Fruit fly (Drosophila melanogaster) whole organism: ENCODE data around the gene Cep290.
A peak's percentile ranks its signal among the peaks of the same experiment; 100 is the strongest.
"Not testable (repeated sequence)": the region's sequence is repeated elsewhere in the genome, so short reads cannot be mapped to it uniquely, and the experiment has no call there.

ENCODE experiments used
- CG8478 ChIP-seq: fragments of >200 bp; optimal IDR thresholded peaks from 2 replicates; lab custom pipeline; 2018; ENCODE audit warnings: inconsistent platforms
- Dll ChIP-seq: fragments of >200 bp; optimal IDR thresholded peaks from 2 replicates; lab custom pipeline; 2017
- EcR ChIP-seq, 2 experiments: fragments of >200 bp; optimal IDR thresholded peaks; 2 replicates each; lab custom pipeline; 2017; ENCODE audit warnings: missing biosample characterization in 2 of 2, missing genetic modification characterization in 2 of 2, missing genetic modification reagents in 2 of 2
- pan ChIP-seq: fragments of >200 bp; optimal IDR thresholded peaks from 2 replicates; lab custom pipeline; 2017
- psq ChIP-seq: fragments of >200 bp; optimal IDR thresholded peaks from 2 replicates; lab custom pipeline; 2017
- usp ChIP-seq: fragments of >200 bp; optimal IDR thresholded peaks from 2 replicates; lab custom pipeline; 2017; ENCODE audit warnings: missing biosample characterization, missing genetic modification characterization, mixed read lengths

Gene Cep290

dm6 chr3L:851061-851460 lies 7.3 kb downstream of the Cep290 start, which contains the start of gene Dci:
Gene Dci, plus strand, starts transcription at chr3L:851346.
- no peak for TF ChIP-seq EcR (GFP tag; optimal IDR thresholded peaks at IDR 0.05; lab: Kevin White, UChicago)
- TF ChIP-seq CG8478 (lab: Kevin White, UChicago) = no peak
- no peak for TF ChIP-seq usp (GFP tag; lab: Kevin White, UChicago)
- no peak for TF ChIP-seq pan (lab: Kevin White, UChicago)
- no peak for TF ChIP-seq Dll
- TF ChIP-seq psq (lab: Kevin White, UChicago) = no peak

- TF ChIP-seq pan (lab: Kevin White, UChicago) (no peak), Dll (no peak), psq (lab: Kevin White, UChicago) (no peak), usp (GFP tag; lab: Kevin White, UChicago) (no peak), EcR (GFP tag; optimal IDR thresholded peaks at IDR 0.05; lab: Kevin White, UChicago) (no peak)
Measured at dm6 chr3L:852267-852666, 8.5 kb downstream of the Cep290 start.

- TF ChIP-seq EcR (GFP tag; optimal IDR thresholded peaks at IDR 0.05; lab: Kevin White, UChicago) (no peak), usp (GFP tag; lab: Kevin White, UChicago) (no peak), Dll (no peak), pan (lab: Kevin White, UChicago) (no peak), psq (lab: Kevin White, UChicago) (no peak), CG8478 (lab: Kevin White, UChicago) (no peak)
Measured at dm6 chr3L:857063-858015, 13.6 kb downstream of the Cep290 start, which contains the start of gene dpr20. Gene dpr20, minus strand, starts transcription at chr3L:857248.

dm6 chr3L:865096-865495 lies 21.4 kb downstream of the Cep290 start, which contains the start of gene CG12502:
Gene CG12502, plus strand, starts transcription at chr3L:865396.
- TF ChIP-seq EcR (GFP tag; optimal IDR thresholded peaks at IDR 0.05; lab: Kevin White, UChicago); CG8478 (lab: Kevin White, UChicago); pan (lab: Kevin White, UChicago): not testable (repeated sequence)

- TF ChIP-seq psq (lab: Kevin White, UChicago) = no peak
- no peak for TF ChIP-seq Dll
- no peak for TF ChIP-seq pan (lab: Kevin White, UChicago)
- no peak for TF ChIP-seq EcR (GFP tag; optimal IDR thresholded peaks at IDR 0.05; lab: Kevin White, UChicago)
- no peak for TF ChIP-seq usp (GFP tag; lab: Kevin White, UChicago)
- no peak for TF ChIP-seq CG8478 (lab: Kevin White, UChicago)
Measured at dm6 chr3L:868800-869199, 25.1 kb downstream of the Cep290 start.

- TF ChIP-seq psq (lab: Kevin White, UChicago) = no peak
- no peak for TF ChIP-seq CG8478 (lab: Kevin White, UChicago)
- no peak for TF ChIP-seq Dll
- no peak for TF ChIP-seq pan (lab: Kevin White, UChicago)
- TF ChIP-seq usp (GFP tag; lab: Kevin White, UChicago) = no peak
Measured at dm6 chr3L:871713-872112, 28.0 kb downstream of the Cep290 start, which contains the start of gene Usp10. Gene Usp10, plus strand, starts transcription at chr3L:871899.

- no peak for TF ChIP-seq Dll
- TF ChIP-seq usp (GFP tag; lab: Kevin White, UChicago) = no peak
- TF ChIP-seq pan (lab: Kevin White, UChicago) = no peak
- TF ChIP-seq CG8478 (lab: Kevin White, UChicago) = no peak
- TF ChIP-seq EcR (GFP tag; optimal IDR thresholded peaks at IDR 0.05; lab: Kevin White, UChicago) = no peak
- TF ChIP-seq psq (lab: Kevin White, UChicago) = no peak
Measured at dm6 chr3L:872389-872972, 28.8 kb downstream of the Cep290 start.

- TF ChIP-seq pan (lab: Kevin White, UChicago) = no peak
- no peak for TF ChIP-seq usp (GFP tag; lab: Kevin White, UChicago)
- no peak for TF ChIP-seq EcR (GFP tag; optimal IDR thresholded peaks at IDR 0.05; lab: Kevin White, UChicago)
- TF ChIP-seq psq (lab: Kevin White, UChicago) = no peak
- no peak for TF ChIP-seq CG8478 (lab: Kevin White, UChicago)
- TF ChIP-seq Dll = no peak
Measured at dm6 chr3L:875416-876011, 31.8 kb downstream of the Cep290 start.

dm6 chr3L:876087-876486 lies 32.4 kb downstream of the Cep290 start:
- TF ChIP-seq pan (lab: Kevin White, UChicago) (no peak), CG8478 (lab: Kevin White, UChicago) (no peak), psq (lab: Kevin White, UChicago) (no peak), Dll (no peak), usp (GFP tag; lab: Kevin White, UChicago) (no peak), EcR (GFP tag; optimal IDR thresholded peaks at IDR 0.05; lab: Kevin White, UChicago) (no peak)

- TF ChIP-seq CG8478 (lab: Kevin White, UChicago) = no peak
- no peak for TF ChIP-seq pan (lab: Kevin White, UChicago)
- TF ChIP-seq usp (GFP tag; lab: Kevin White, UChicago) = no peak
- no peak for TF ChIP-seq Dll
- no peak for TF ChIP-seq psq (lab: Kevin White, UChicago)
- no peak for TF ChIP-seq EcR (GFP tag; optimal IDR thresholded peaks at IDR 0.05; lab: Kevin White, UChicago)
Measured at dm6 chr3L:876656-877055, 32.9 kb downstream of the Cep290 start.

dm6 chr3L:880851-881250 lies 37.1 kb downstream of the Cep290 start:
- no peak for TF ChIP-seq pan (lab: Kevin White, UChicago)
- TF ChIP-seq Dll = peak; percentile 51
- no peak for TF ChIP-seq EcR (GFP tag; optimal IDR thresholded peaks at IDR 0.05; lab: Kevin White, UChicago)
- TF ChIP-seq usp (GFP tag; lab: Kevin White, UChicago) = no peak
- no peak for TF ChIP-seq CG8478 (lab: Kevin White, UChicago)
- TF ChIP-seq psq (lab: Kevin White, UChicago) = no peak
